Fruit fly (Drosophila melanogaster): ENCODE results near the gene Saf-B.

The Saf-B gene

DNA sequence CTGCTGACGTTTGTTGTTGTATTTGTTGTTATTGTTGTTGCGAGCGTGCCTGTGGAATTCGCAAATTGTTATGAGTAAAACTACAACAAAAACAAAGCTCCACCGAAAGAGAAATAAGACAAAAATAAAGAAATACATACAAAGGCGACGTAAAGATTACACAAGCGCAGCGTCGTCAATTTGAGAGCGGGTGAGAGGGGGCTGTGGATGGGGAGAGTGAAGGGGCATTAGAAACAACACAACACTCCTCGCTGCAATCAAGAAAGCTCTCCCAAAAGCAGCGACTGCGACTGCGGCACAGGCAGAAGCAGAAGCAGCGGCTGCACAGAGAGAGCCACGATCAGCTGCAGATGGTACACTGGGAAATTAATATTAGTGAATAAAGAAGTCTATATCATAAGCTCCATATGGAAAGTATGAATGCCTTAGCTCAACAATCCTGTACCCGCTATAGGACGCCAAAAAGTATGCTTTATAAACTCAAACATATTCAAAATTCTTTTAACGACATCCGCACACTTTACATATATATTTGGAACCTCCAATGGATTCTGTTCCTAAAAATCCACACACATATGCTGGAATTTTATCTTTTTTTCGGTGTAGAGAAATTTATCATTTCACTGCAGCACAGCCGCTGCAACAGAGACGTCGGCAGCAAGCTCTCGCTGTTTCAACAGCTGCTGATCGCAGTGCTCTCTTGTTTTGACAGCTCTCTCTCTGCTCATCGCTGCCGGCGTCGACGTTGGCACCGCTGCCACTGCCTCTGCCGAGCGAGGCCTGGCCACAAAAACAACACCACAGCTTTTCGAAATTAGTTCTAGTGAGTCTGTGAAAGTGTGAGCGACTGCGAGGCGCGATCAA, 48.5 kb upstream of the Saf-B start, which contains the start of gene CG13631 (continued):
- peak; percentile 83 for TF ChIP-seq otp (GFP tag; IDR thresholded peaks at IDR 0.05)
- 0 out of 2 replicates have a peak, but pooled peaks have one; percentile 51 for TF ChIP-seq wdn (GFP tag; IDR thresholded peaks at IDR 0.05)
- peak; percentile 93 for TF ChIP-seq vvl (GFP tag; IDR thresholded peaks at IDR 0.05)
- TF ChIP-seq CG11456 (GFP tag; IDR thresholded peaks at IDR 0.05): peak; percentile 64; the same call in 2 of the 3 replicates
- peak; percentile 98 for TF ChIP-seq CG18262 (tag; optimal IDR thresholded peaks at IDR 0.05)
- peak; percentile 94 for TF ChIP-seq CG12391 (tag; optimal IDR thresholded peaks at IDR 0.05)
- TF ChIP-seq CG31365 (tag; optimal IDR thresholded peaks at IDR 0.05): peak; percentile 66
- TF ChIP-seq CG12942 (GFP tag; optimal IDR thresholded peaks at IDR 0.05): peak; percentile 90
- no peak for TF ChIP-seq CG6791 (GFP tag; IDR thresholded peaks at IDR 0.05; ENCODE audit: partially characterized antibody)
- peak; percentile 97 for TF ChIP-seq az2 (GFP tag; optimal IDR thresholded peaks at IDR 0.05)
- TF ChIP-seq CG17829 (tag; optimal IDR thresholded peaks at IDR 0.05): peak; percentile 96
- TF ChIP-seq CG30431 (GFP tag; optimal IDR thresholded peaks at IDR 0.05): peak; percentile 93
- TF ChIP-seq abd-A (tag; optimal IDR thresholded peaks at IDR 0.05): no peak
- peak; percentile 64; the same call in 2 of the 3 replicates for TF ChIP-seq CG11560 (tag; IDR thresholded peaks at IDR 0.05)
- TF ChIP-seq trem (tag; optimal IDR thresholded peaks at IDR 0.05): peak; percentile 94
- TF ChIP-seq CG12744 (GFP tag; optimal IDR thresholded peaks at IDR 0.05): peak; percentile 47
- no peak for TF ChIP-seq GATAe (GFP tag; conservative IDR thresholded peaks at IDR 0.05)
- TF ChIP-seq HLHmδ (GFP tag; optimal IDR thresholded peaks at IDR 0.05): no peak
- TF ChIP-seq lmd (GFP tag; IDR thresholded peaks at IDR 0.05): peak; percentile 94
- TF ChIP-seq CG10462 (GFP tag; optimal IDR thresholded peaks at IDR 0.05): peak; percentile 96
- peak; percentile 96 for TF ChIP-seq Blimp-1 (GFP tag; optimal IDR thresholded peaks at IDR 0.05)
- peak; percentile 94 for TF ChIP-seq bab2 (GFP tag; optimal IDR thresholded peaks at IDR 0.05)
- peak; percentile 91 for TF ChIP-seq gcm2 (GFP tag; optimal IDR thresholded peaks at IDR 0.05)

DNA sequence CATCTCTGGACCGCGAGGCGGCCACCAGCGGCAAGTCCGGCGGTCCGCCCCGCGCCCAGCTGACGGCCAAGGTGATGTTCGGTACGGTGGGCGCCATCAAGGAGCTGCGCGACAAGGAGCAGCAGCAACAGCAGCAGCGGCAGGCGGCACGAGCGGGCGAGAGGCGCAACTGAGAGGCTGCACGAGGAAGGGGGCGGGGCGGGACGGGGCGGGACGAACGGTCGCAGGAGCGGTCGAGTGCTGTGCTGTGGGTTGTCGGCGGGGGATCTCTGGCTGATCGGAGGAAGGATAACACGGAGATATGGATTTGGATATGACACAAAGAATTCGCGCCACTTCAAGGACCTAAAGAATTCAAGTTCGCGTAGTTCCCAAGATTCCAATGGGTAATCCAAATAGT, 47.7 kb upstream of the Saf-B start:
- TF ChIP-seq cg (GFP tag; optimal IDR thresholded peaks at IDR 0.05) (no peak), rib (GFP tag; IDR thresholded peaks at IDR 0.05) (no peak), CG3847 (GFP tag; IDR thresholded peaks at IDR 0.05) (peak; percentile 14; the same call in 1 of the 2 replicates), gt (GFP tag; IDR thresholded peaks at IDR 0.05) (no peak), slbo (GFP tag; IDR thresholded peaks at IDR 0.05) (0 out of 2 replicates have a peak, but pooled peaks have one; percentile 8), HLH4C (GFP tag; IDR thresholded peaks at IDR 0.05; ENCODE audit: partially characterized antibody) (no peak), CG12769 (tag; optimal IDR thresholded peaks at IDR 0.05) (no peak), CG13123 (GFP tag; optimal IDR thresholded peaks at IDR 0.05) (no peak), CG10979 (tag; optimal IDR thresholded peaks at IDR 0.05) (no peak), sna (GFP tag; IDR thresholded peaks at IDR 0.05; ENCODE audit: partially characterized antibody) (0 out of 2 replicates have a peak, but pooled peaks have one; percentile 24), HLH3B (GFP tag; IDR thresholded peaks at IDR 0.05) (no peak), CG4404 (GFP tag; IDR thresholded peaks at IDR 0.05) (no peak), lbe (GFP tag; optimal IDR thresholded peaks at IDR 0.05) (no peak), sr (GFP tag; IDR thresholded peaks at IDR 0.05) (0 out of 3 replicates have a peak, but pooled peaks have one; percentile 33), CkIIα-i1 (GFP tag; IDR thresholded peaks at IDR 0.05) (no peak), Hr39 (optimal IDR thresholded peaks at IDR 0.05) (peak; percentile 54), Dek (tag; optimal IDR thresholded peaks at IDR 0.05) (no peak), CG11456 (GFP tag; IDR thresholded peaks at IDR 0.05) (peak; percentile 26; the same call in 1 of the 3 replicates), CG14710 (tag; optimal IDR thresholded peaks at IDR 0.05) (no peak), mam (GFP tag; optimal IDR thresholded peaks at IDR 0.05) (no peak), chm (GFP tag; IDR thresholded peaks at IDR 0.05) (no peak), Pdp1 (GFP tag; optimal IDR thresholded peaks at IDR 0.05) (no peak), oc (tag; optimal IDR thresholded peaks at IDR 0.05) (no peak)

All from whole organism, embryonic.